Fruit fly (Drosophila melanogaster): ENCODE data around the gene yip2.
A peak's percentile ranks its signal among the peaks of the same experiment; 100 is the strongest.

dm6 chr2L:9947738-9948519 lies 32.9 kb downstream of the yip2 start:
- TF ChIP-seq Hr96 (GFP tag; optimal IDR thresholded peaks at IDR 0.05), result no peak
- no peak for TF ChIP-seq Clk (GFP tag; optimal IDR thresholded peaks at IDR 0.05)
- no peak for TF ChIP-seq bab1 (GFP tag; optimal IDR thresholded peaks at IDR 0.05)
- no peak for TF ChIP-seq CG14711 (tag; optimal IDR thresholded peaks at IDR 0.05)
- no peak for TF ChIP-seq toe (GFP tag; optimal IDR thresholded peaks at IDR 0.05)
- peak; percentile 47 for TF ChIP-seq cic (GFP tag; optimal IDR thresholded peaks at IDR 0.05)

Data from whole organism, adult.